Fruit fly (Drosophila melanogaster) whole organism, embryonic: Measurements from ENCODE around the gene Ant2.
A peak's percentile ranks its signal among the peaks of the same experiment; 100 is the strongest.

Source experiments
- Abd-B ChIP-seq: fragments of 200-800 bp; sonication (Bioruptor generic); optimal IDR thresholded peaks from 2 replicates; lab custom pipeline; 2018; ENCODE audit warnings: missing biosample characterization, mild to moderate bottlenecking, missing genetic modification characterization, moderate library complexity
- CG10366 ChIP-seq: fragments of 200-800 bp; sonication (Bioruptor generic); IDR thresholded peaks from 2 replicates; pipeline ENCODE4 v1.3.6; 2022; ENCODE audit warnings: missing biosample characterization, missing genetic modification characterization
- CG10543 ChIP-seq: fragments of 200-800 bp; sonication (Bioruptor generic); optimal IDR thresholded peaks from 3 replicates; lab custom pipeline; 2017; ENCODE audit warnings: missing biosample characterization, mild to moderate bottlenecking, missing genetic modification characterization, moderate library complexity
- CG10565 ChIP-seq: fragments of 200-800 bp; sonication (Bioruptor generic); optimal IDR thresholded peaks from 3 replicates; lab custom pipeline; 2016; ENCODE audit warnings: missing biosample characterization, mild to moderate bottlenecking, missing genetic modification characterization
- CG11247 ChIP-seq: fragments of 200-800 bp; sonication (Bioruptor generic); IDR thresholded peaks from 2 replicates; pipeline ENCODE4 v1.3.6; 2022; ENCODE audit warnings: missing biosample characterization, missing genetic modification characterization
- CG11696 ChIP-seq: fragments of 200-800 bp; sonication (Bioruptor generic); IDR thresholded peaks from 2 replicates; pipeline ENCODE4 v1.3.6; 2022; ENCODE audit warnings: missing biosample characterization, missing genetic modification characterization
- CG12391 ChIP-seq: fragments of 200-800 bp; sonication (Bioruptor generic); optimal IDR thresholded peaks from 3 replicates; lab custom pipeline; 2018; ENCODE audit warnings: missing biosample characterization, mild to moderate bottlenecking, missing genetic modification characterization, moderate library complexity
- CG14710 ChIP-seq: fragments of 200-800 bp; sonication (Bioruptor generic); optimal IDR thresholded peaks from 3 replicates; lab custom pipeline; 2019; ENCODE audit warnings: missing biosample characterization, mild to moderate bottlenecking, missing genetic modification characterization, moderate library complexity
- CG15696 ChIP-seq: fragments of 200-800 bp; sonication (Bioruptor generic); optimal IDR thresholded peaks from 2 replicates; lab custom pipeline; 2019; ENCODE audit warnings: missing biosample characterization, mild to moderate bottlenecking, missing genetic modification characterization, moderate library complexity
- CG16815 ChIP-seq: fragments of 200-800 bp; sonication (Bioruptor generic); optimal IDR thresholded peaks from 3 replicates; lab custom pipeline; 2017; ENCODE audit warnings: missing biosample characterization, mild to moderate bottlenecking, missing genetic modification characterization
- CG32767 ChIP-seq: fragments of 200-800 bp; sonication (Bioruptor generic); IDR thresholded peaks from 2 replicates; pipeline ENCODE4 v1.3.6; 2022; ENCODE audit warnings: missing biosample characterization, missing genetic modification characterization
- CG34224 ChIP-seq: fragments of 200-800 bp; sonication (Bioruptor generic); IDR thresholded peaks from 3 replicates; pipeline ENCODE4 v1.3.6; 2022; ENCODE audit warnings: missing biosample characterization, missing genetic modification characterization; ENCODE audit not compliant: partially characterized antibody
- CG43689 ChIP-seq: fragments of 200-800 bp; sonication (Bioruptor generic); IDR thresholded peaks from 2 replicates; pipeline ENCODE4 v1.3.6; 2022; ENCODE audit warnings: missing biosample characterization, missing genetic modification characterization
- CG4424 ChIP-seq: fragments of 200-800 bp; sonication (Bioruptor generic); optimal IDR thresholded peaks from 3 replicates; lab custom pipeline; 2016; ENCODE audit warnings: missing biosample characterization, missing genetic modification characterization
- CG8388 ChIP-seq: fragments of 200-800 bp; sonication (Bioruptor generic); optimal IDR thresholded peaks from 2 replicates; lab custom pipeline; 2019; ENCODE audit warnings: missing biosample characterization, mild to moderate bottlenecking, missing genetic modification characterization, moderate library complexity
- CG9817 ChIP-seq: fragments of 200-800 bp; sonication (Bioruptor generic); optimal IDR thresholded peaks from 2 replicates; lab custom pipeline; 2018; ENCODE audit warnings: missing biosample characterization, mild to moderate bottlenecking, missing genetic modification characterization, moderate library complexity
- Dfd ChIP-seq, 2 experiments: fragments of >200 bp; optimal IDR thresholded peaks; 2 replicates each; lab custom pipeline; 2017; ENCODE audit warnings: missing biosample characterization in 2 of 2, missing genetic modification characterization in 2 of 2
- Gug ChIP-seq: fragments of 200-800 bp; sonication (Bioruptor generic); IDR thresholded peaks from 4 replicates; pipeline ENCODE4 v1.3.6; 2022; ENCODE audit warnings: missing biosample characterization, missing genetic modification characterization
- HLHmδ ChIP-seq: fragments of 200-800 bp; sonication (Bioruptor generic); optimal IDR thresholded peaks from 2 replicates; lab custom pipeline; 2018; ENCODE audit warnings: missing biosample characterization, mild to moderate bottlenecking, missing genetic modification characterization, moderate library complexity
- HmgZ ChIP-seq: fragments of 200-800 bp; sonication (Bioruptor generic); optimal IDR thresholded peaks from 2 replicates; lab custom pipeline; 2018; ENCODE audit warnings: missing biosample characterization, mild to moderate bottlenecking, missing genetic modification characterization
- Hmr ChIP-seq: fragments of 200-800 bp; sonication (Bioruptor generic); optimal IDR thresholded peaks from 3 replicates; lab custom pipeline; 2017; ENCODE audit warnings: mild to moderate bottlenecking, missing biosample characterization, missing genetic modification reagents, missing genetic modification characterization
- Hr39 ChIP-seq: fragments of >200 bp; optimal IDR thresholded peaks from 2 replicates; lab custom pipeline; 2017
- Lpt ChIP-seq: fragments of >200 bp; optimal IDR thresholded peaks from 2 replicates; lab custom pipeline; 2018; ENCODE audit warnings: missing biosample characterization, missing genetic modification characterization
- Meics ChIP-seq: fragments of 200-800 bp; sonication (Bioruptor generic); optimal IDR thresholded peaks from 2 replicates; lab custom pipeline; 2017; ENCODE audit warnings: missing biosample characterization, mild to moderate bottlenecking, missing genetic modification characterization
- Myb ChIP-seq: fragments of 200-800 bp; sonication (Bioruptor generic); optimal IDR thresholded peaks from 2 replicates; lab custom pipeline; 2016; ENCODE audit warnings: missing biosample characterization, missing genetic modification characterization
- Neu2 ChIP-seq: fragments of 200-800 bp; sonication (Bioruptor generic); optimal IDR thresholded peaks from 3 replicates; lab custom pipeline; 2016; ENCODE audit warnings: missing biosample characterization, missing genetic modification characterization, borderline replicate concordance
- Side ChIP-seq: fragments of 200-800 bp; sonication (Bioruptor generic); optimal IDR thresholded peaks from 2 replicates; lab custom pipeline; 2016; ENCODE audit warnings: missing biosample characterization, missing genetic modification characterization
- YL-1 ChIP-seq: fragments of 200-800 bp; sonication (Bioruptor generic); optimal IDR thresholded peaks from 3 replicates; lab custom pipeline; 2017; ENCODE audit warnings: missing biosample characterization, mild to moderate bottlenecking, missing genetic modification characterization
- ab ChIP-seq: fragments of 200-800 bp; sonication (Bioruptor generic); optimal IDR thresholded peaks from 2 replicates; lab custom pipeline; 2016; ENCODE audit warnings: missing biosample characterization, missing genetic modification characterization
- ac ChIP-seq: fragments of 200-800 bp; sonication (Bioruptor generic); optimal IDR thresholded peaks from 3 replicates; lab custom pipeline; 2017; ENCODE audit warnings: missing biosample characterization, mild to moderate bottlenecking, missing genetic modification characterization
- cato ChIP-seq: fragments of 200-800 bp; sonication (Bioruptor generic); optimal IDR thresholded peaks from 2 replicates; lab custom pipeline; 2016; ENCODE audit warnings: missing biosample characterization, missing genetic modification characterization, borderline replicate concordance
- dimm ChIP-seq: fragments of 200-800 bp; sonication (Bioruptor generic); IDR thresholded peaks from 2 replicates; pipeline ENCODE4 v1.3.6; 2022; ENCODE audit warnings: missing biosample characterization, missing genetic modification characterization
- disco-r ChIP-seq: fragments of 200-800 bp; sonication (Bioruptor generic); optimal IDR thresholded peaks from 2 replicates; lab custom pipeline; 2016; ENCODE audit warnings: missing biosample characterization, missing genetic modification characterization
- dmrt99B ChIP-seq: fragments of 200-800 bp; sonication (Bioruptor generic); optimal IDR thresholded peaks from 2 replicates; lab custom pipeline; 2018; ENCODE audit warnings: missing biosample characterization, mild to moderate bottlenecking, missing genetic modification characterization, moderate library complexity
- fru ChIP-seq: fragments of >200 bp; optimal IDR thresholded peaks from 2 replicates; lab custom pipeline; 2017
- gcm ChIP-seq: fragments of 200-800 bp; sonication (Bioruptor generic); optimal IDR thresholded peaks from 2 replicates; lab custom pipeline; 2019; ENCODE audit warnings: missing biosample characterization, mild to moderate bottlenecking, missing genetic modification characterization, moderate library complexity
- gro ChIP-seq: fragments of 200-800 bp; sonication (Bioruptor generic); optimal IDR thresholded peaks from 2 replicates; lab custom pipeline; 2016; ENCODE audit warnings: missing biosample characterization, missing genetic modification characterization
- h ChIP-seq: fragments of >200 bp; optimal IDR thresholded peaks from 2 replicates; lab custom pipeline; 2017
- hb ChIP-seq: fragments of 200-800 bp; sonication (Bioruptor generic); IDR thresholded peaks from 3 replicates; pipeline ENCODE4 v1.3.6; 2022; ENCODE audit warnings: missing biosample characterization, missing genetic modification characterization; ENCODE audit not compliant: partially characterized antibody
- klu ChIP-seq: fragments of 200-800 bp; sonication (Bioruptor generic); IDR thresholded peaks from 2 replicates; pipeline ENCODE4 v1.3.6; 2022; ENCODE audit warnings: missing biosample characterization, missing genetic modification characterization
- nerfin-2 ChIP-seq: fragments of 200-800 bp; sonication (Bioruptor generic); IDR thresholded peaks from 2 replicates; pipeline ENCODE4 v1.3.6; 2022; ENCODE audit warnings: missing biosample characterization, missing genetic modification characterization; ENCODE audit not compliant: partially characterized antibody
- onecut ChIP-seq: fragments of 200-800 bp; sonication (Bioruptor generic); IDR thresholded peaks from 2 replicates; pipeline ENCODE4 v1.3.6; 2022; ENCODE audit warnings: missing biosample characterization, missing genetic modification characterization
- pan ChIP-seq, 4 experiments: fragments of >200 bp in 3 of 4; fragments of 200-800 bp in 1 of 4; sonication (Bioruptor generic) in 1 of 4; optimal IDR thresholded peaks in 3 of 4; IDR thresholded peaks in 1 of 4; 2 replicates each; pipeline versions ENCODE4 v1.3.6 to Lab custom; 2017 to 2022; ENCODE audit warnings: missing biosample characterization in 2 of 4, missing genetic modification characterization in 2 of 4, mixed read lengths in 1 of 4
- ro ChIP-seq: fragments of 200-800 bp; sonication (Bioruptor generic); IDR thresholded peaks from 2 replicates; pipeline ENCODE4 v1.3.6; 2022; ENCODE audit warnings: missing biosample characterization, missing genetic modification characterization
- shn ChIP-seq: fragments of 200-800 bp; sonication (Bioruptor generic); optimal IDR thresholded peaks from 3 replicates; lab custom pipeline; 2016; ENCODE audit warnings: missing biosample characterization, missing genetic modification characterization
- so ChIP-seq: fragments of 200-800 bp; sonication (Bioruptor generic); IDR thresholded peaks from 3 replicates; pipeline ENCODE4 v1.3.6; 2022; ENCODE audit warnings: missing biosample characterization, missing genetic modification characterization
- trem ChIP-seq: fragments of 200-800 bp; optimal IDR thresholded peaks from 3 replicates; lab custom pipeline; 2019; ENCODE audit warnings: missing biosample characterization, mild to moderate bottlenecking, missing genetic modification characterization, moderate library complexity
- ttk ChIP-seq: fragments of 200-800 bp; sonication (Bioruptor generic); IDR thresholded peaks from 2 replicates; pipeline ENCODE4 v2.1.2; 2022; ENCODE audit warnings: missing biosample characterization, missing genetic modification characterization
- usp ChIP-seq: fragments of >200 bp; optimal IDR thresholded peaks from 2 replicates; lab custom pipeline; 2017; ENCODE audit warnings: missing biosample characterization, missing genetic modification characterization
- vfl ChIP-seq: fragments of 200-800 bp; sonication (Bioruptor generic); optimal IDR thresholded peaks from 2 replicates; lab custom pipeline; 2016; ENCODE audit warnings: missing biosample characterization, missing genetic modification characterization
- yki ChIP-seq: fragments of >200 bp; optimal IDR thresholded peaks from 3 replicates; lab custom pipeline; 2018
- zen ChIP-seq: fragments of 200-800 bp; sonication (Bioruptor generic); optimal IDR thresholded peaks from 3 replicates; lab custom pipeline; 2018; ENCODE audit warnings: missing biosample characterization, mild to moderate bottlenecking, missing genetic modification characterization, moderate library complexity

The Ant2 gene

DNA sequence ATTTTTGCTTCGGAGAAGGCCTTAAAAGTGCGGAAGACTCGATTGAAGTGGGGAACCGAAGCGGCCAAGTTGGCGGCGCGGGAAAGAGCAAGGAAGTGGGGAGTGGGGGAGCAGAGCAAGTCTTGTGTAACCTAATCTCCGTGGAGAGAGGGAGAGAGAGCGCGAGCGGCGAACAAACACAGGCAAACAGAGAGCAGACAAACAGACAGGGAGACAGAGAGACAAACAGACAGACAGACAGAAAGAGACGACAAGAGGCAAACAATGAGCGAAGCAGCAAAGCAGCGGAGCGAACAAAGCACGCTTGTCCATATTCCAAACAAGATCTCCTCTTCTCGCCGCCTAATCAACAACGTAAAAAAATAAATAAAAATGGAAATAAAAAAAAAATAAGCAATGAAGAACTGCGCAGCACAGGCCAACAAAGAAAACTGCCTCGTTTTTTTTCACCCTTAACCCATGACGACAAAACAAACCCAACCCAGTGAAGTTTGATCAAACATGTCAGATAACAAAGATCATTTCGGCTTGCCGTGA is 47.8 kb downstream of the Ant2 start (continued):
- TF ChIP-seq Neu2 (GFP tag; lab: Kevin White, UChicago) (no peak), yki (lab: Kevin White, UChicago) (peak; percentile 88), ro (GFP tag; lab: Robert Waterston, UW) (no peak), so (GFP tag; lab: Robert Waterston, UW) (peak; percentile 52; the same call in 2 of the 3 replicates), YL-1 (GFP tag; lab: Kevin White, UChicago) (no peak), gcm (no peak), usp (no peak), Hr39 (no peak), dimm (GFP tag; lab: Robert Waterston, UW) (no peak), gro (no peak), ab (GFP tag; lab: Kevin White, UChicago) (no peak), disco-r (GFP tag; lab: Kevin White, UChicago) (no peak), CG34224 (GFP tag; lab: Robert Waterston, UW) (0 out of 3 replicates have a peak, but pooled peaks have one; percentile 45), Hmr (GFP tag; lab: Kevin White, UChicago) (no peak), Myb (GFP tag; lab: Kevin White, UChicago) (no peak), hb (no peak), CG10565 (GFP tag; lab: Kevin White, UChicago) (no peak), Gug (GFP tag; lab: Robert Waterston, UW) (no peak), pan (optimal IDR thresholded peaks at IDR 0.05; lab: Kevin White, UChicago) (no peak), pan (GFP tag; optimal IDR thresholded peaks at IDR 0.05 in 1 of 2, IDR thresholded peaks at IDR 0.05 in 1 of 2) (peak in 1 of 2 experiments; percentile 31), onecut (GFP tag; lab: Robert Waterston, UW) (peak; percentile 25; the same call in 1 of the 2 replicates), CG4424 (no peak), HLHmδ (GFP tag; lab: Kevin White, UChicago) (peak; percentile 69), CG12391 (tag; lab: Kevin White, UChicago) (no peak), cato (GFP tag; lab: Kevin White, UChicago) (no peak), shn (no peak), ac (no peak), CG32767 (GFP tag; lab: Robert Waterston, UW) (no peak), dmrt99B (tag; lab: Kevin White, UChicago) (no peak), CG15696 (tag; lab: Kevin White, UChicago) (peak; percentile 9), Lpt (GFP tag; lab: Kevin White, UChicago) (no peak), h (lab: Kevin White, UChicago) (no peak), klu (GFP tag; lab: Robert Waterston, UW) (no peak), Meics (GFP tag; lab: Kevin White, UChicago) (no peak), CG10543 (GFP tag; lab: Kevin White, UChicago) (peak; percentile 62), vfl (GFP tag; lab: Kevin White, UChicago) (no peak), CG11696 (no peak), fru (no peak), HmgZ (tag; lab: Kevin White, UChicago) (no peak), CG14710 (tag; lab: Kevin White, UChicago) (no peak), CG10366 (GFP tag; lab: Robert Waterston, UW) (no peak), zen (tag; lab: Kevin White, UChicago) (no peak), Dfd (GFP tag; optimal IDR thresholded peaks at IDR 0.05; lab: Kevin White, UChicago) (no peak), trem (tag; lab: Kevin White, UChicago) (no peak), Side (GFP tag; lab: Kevin White, UChicago) (no peak), CG43689 (GFP tag; lab: Robert Waterston, UW) (no peak), CG8388 (no peak), CG9817 (tag; lab: Kevin White, UChicago) (no peak), Abd-B (GFP tag; lab: Kevin White, UChicago) (peak; percentile 36), CG16815 (GFP tag; lab: Kevin White, UChicago) (no peak), nerfin-2 (GFP tag; lab: Robert Waterston, UW) (no peak), ttk (GFP tag; lab: Robert Waterston, UW) (no peak), CG11247 (no peak)
